Fruit fly (Drosophila melanogaster) whole organism, embryonic: ENCODE results near the gene Alp13.
A peak's percentile ranks its signal among the peaks of the same experiment; 100 is the strongest.

ENCODE experiments used
- Adf1 ChIP-seq: fragments of 200-800 bp; sonication (Bioruptor generic); IDR thresholded peaks from 2 replicates; pipeline ENCODE4 v1.3.6; 2022; ENCODE audit warnings: missing biosample characterization, missing genetic modification characterization
- Atf6 ChIP-seq: fragments of 200-800 bp; sonication (Bioruptor generic); IDR thresholded peaks from 2 replicates; pipeline ENCODE4 v1.3.6; 2022; ENCODE audit warnings: missing biosample characterization, missing genetic modification characterization
- Bgb ChIP-seq: fragments of 200-800 bp; sonication (Bioruptor generic); IDR thresholded peaks from 2 replicates; pipeline ENCODE4 v1.3.6; 2022; ENCODE audit warnings: missing biosample characterization, missing genetic modification characterization; ENCODE audit not compliant: partially characterized antibody
- CG12769 ChIP-seq: fragments of 200-800 bp; sonication (Bioruptor generic); optimal IDR thresholded peaks from 2 replicates; lab custom pipeline; 2019; ENCODE audit warnings: missing biosample characterization, mild to moderate bottlenecking, missing genetic modification characterization, moderate library complexity
- CG15514 ChIP-seq: fragments of 200-800 bp; sonication (Bioruptor generic); optimal IDR thresholded peaks from 3 replicates; lab custom pipeline; 2017; ENCODE audit warnings: missing biosample characterization, missing genetic modification characterization, mild to moderate bottlenecking, moderate library complexity, missing genetic modification reagents
- CG1647 ChIP-seq: fragments of 200-800 bp; sonication (Bioruptor generic); optimal IDR thresholded peaks from 3 replicates; lab custom pipeline; 2016; ENCODE audit warnings: missing biosample characterization, missing genetic modification characterization
- CG17328 ChIP-seq: fragments of 200-800 bp; sonication (Bioruptor generic); IDR thresholded peaks from 2 replicates; pipeline ENCODE4 v1.3.6; 2022; ENCODE audit warnings: missing biosample characterization, missing genetic modification characterization
- CG17359 ChIP-seq: fragments of 200-800 bp; sonication (Bioruptor generic); optimal IDR thresholded peaks from 3 replicates; lab custom pipeline; 2018; ENCODE audit warnings: missing biosample characterization, mild to moderate bottlenecking, missing genetic modification characterization, moderate library complexity
- CG17361 ChIP-seq: fragments of 200-800 bp; sonication (Bioruptor generic); IDR thresholded peaks from 3 replicates; pipeline ENCODE4 v1.3.6; 2022; ENCODE audit warnings: missing biosample characterization, missing genetic modification characterization
- CG17912 ChIP-seq: fragments of 200-800 bp; sonication (Bioruptor generic); optimal IDR thresholded peaks from 2 replicates; lab custom pipeline; 2018; ENCODE audit warnings: missing biosample characterization, mild to moderate bottlenecking, missing genetic modification characterization
- CG18619 ChIP-seq: fragments of 200-800 bp; sonication (Bioruptor generic); optimal IDR thresholded peaks from 3 replicates; lab custom pipeline; 2017; ENCODE audit warnings: missing biosample characterization, mild to moderate bottlenecking, missing genetic modification characterization
- CG32772 ChIP-seq: fragments of 200-800 bp; sonication (Bioruptor generic); IDR thresholded peaks from 2 replicates; pipeline ENCODE4 v1.3.6; 2022; ENCODE audit warnings: missing biosample characterization, missing genetic modification characterization
- CG6254 ChIP-seq: fragments of 200-800 bp; sonication (Bioruptor generic); optimal IDR thresholded peaks from 3 replicates; lab custom pipeline; 2017; ENCODE audit warnings: mild to moderate bottlenecking, missing biosample characterization, missing genetic modification reagents, missing genetic modification characterization
- CG6765 ChIP-seq: fragments of 200-800 bp; sonication (Bioruptor generic); optimal IDR thresholded peaks from 3 replicates; lab custom pipeline; 2017; ENCODE audit warnings: missing biosample characterization, mild to moderate bottlenecking, missing genetic modification characterization
- CG7357 ChIP-seq: fragments of 200-800 bp; sonication (Bioruptor generic); IDR thresholded peaks from 3 replicates; pipeline ENCODE4 v1.3.6; 2022; ENCODE audit warnings: missing biosample characterization, missing genetic modification characterization
- CG8281 ChIP-seq: fragments of 200-800 bp; sonication (Bioruptor generic); optimal IDR thresholded peaks from 2 replicates; lab custom pipeline; 2018; ENCODE audit warnings: missing biosample characterization, mild to moderate bottlenecking, missing genetic modification characterization, moderate library complexity
- CG8924 ChIP-seq: fragments of 200-800 bp; optimal IDR thresholded peaks from 3 replicates; lab custom pipeline; 2019; ENCODE audit warnings: missing biosample characterization, mild to moderate bottlenecking, missing genetic modification characterization, moderate library complexity
- CG9817 ChIP-seq: fragments of 200-800 bp; sonication (Bioruptor generic); optimal IDR thresholded peaks from 2 replicates; lab custom pipeline; 2018; ENCODE audit warnings: missing biosample characterization, mild to moderate bottlenecking, missing genetic modification characterization, moderate library complexity
- CHES-1-like ChIP-seq: fragments of 200-800 bp; sonication (Bioruptor generic); optimal IDR thresholded peaks from 2 replicates; lab custom pipeline; 2016; ENCODE audit warnings: missing biosample characterization, missing genetic modification characterization
- Dfd ChIP-seq, 2 experiments: fragments of >200 bp; optimal IDR thresholded peaks; 2 replicates each; lab custom pipeline; 2017; ENCODE audit warnings: missing biosample characterization in 2 of 2, missing genetic modification characterization in 2 of 2
- GATAe ChIP-seq: fragments of 200-800 bp; sonication (Bioruptor generic); conservative IDR thresholded peaks from 2 replicates; pipeline ENCODE4 v1.3.6; 2022; ENCODE audit warnings: missing biosample characterization, missing genetic modification characterization
- Gug ChIP-seq: fragments of 200-800 bp; sonication (Bioruptor generic); IDR thresholded peaks from 4 replicates; pipeline ENCODE4 v1.3.6; 2022; ENCODE audit warnings: missing biosample characterization, missing genetic modification characterization
- HmgZ ChIP-seq: fragments of 200-800 bp; sonication (Bioruptor generic); optimal IDR thresholded peaks from 2 replicates; lab custom pipeline; 2018; ENCODE audit warnings: missing biosample characterization, mild to moderate bottlenecking, missing genetic modification characterization
- MBD-R2 ChIP-seq: fragments of 200-800 bp; sonication (Bioruptor generic); IDR thresholded peaks from 2 replicates; pipeline ENCODE4 v1.3.6; 2022; ENCODE audit warnings: missing biosample characterization, missing genetic modification characterization
- Mad ChIP-seq: fragments of 200-800 bp; sonication (Bioruptor generic); optimal IDR thresholded peaks from 2 replicates; lab custom pipeline; 2016; ENCODE audit warnings: missing biosample characterization, missing genetic modification characterization
- Max ChIP-seq: fragments of 200-800 bp; sonication (Bioruptor generic); optimal IDR thresholded peaks from 2 replicates; lab custom pipeline; 2016; ENCODE audit warnings: missing biosample characterization, mild to moderate bottlenecking, missing genetic modification characterization
- Nf-YA ChIP-seq: fragments of 200-800 bp; sonication (Bioruptor generic); IDR thresholded peaks from 2 replicates; pipeline ENCODE4 v1.3.6; 2022; ENCODE audit warnings: missing biosample characterization, missing genetic modification characterization
- Vsx1 ChIP-seq: fragments of 200-800 bp; sonication (Bioruptor generic); optimal IDR thresholded peaks from 2 replicates; lab custom pipeline; 2017; ENCODE audit warnings: missing biosample characterization, mild to moderate bottlenecking, missing genetic modification characterization, missing genetic modification reagents
- ac ChIP-seq: fragments of 200-800 bp; sonication (Bioruptor generic); optimal IDR thresholded peaks from 3 replicates; lab custom pipeline; 2017; ENCODE audit warnings: missing biosample characterization, mild to moderate bottlenecking, missing genetic modification characterization
- bigmax ChIP-seq: fragments of 200-800 bp; sonication (Bioruptor generic); optimal IDR thresholded peaks from 2 replicates; lab custom pipeline; 2018; ENCODE audit warnings: missing biosample characterization, mild to moderate bottlenecking, missing genetic modification characterization
- bowl ChIP-seq: fragments of 200-800 bp; sonication (Bioruptor generic); IDR thresholded peaks from 2 replicates; pipeline ENCODE4 v1.3.6; 2022; ENCODE audit warnings: missing biosample characterization, missing genetic modification characterization
- br ChIP-seq: fragments of >200 bp; optimal IDR thresholded peaks from 2 replicates; lab custom pipeline; 2017
- bsh ChIP-seq, 2 experiments: fragments of 200-800 bp; sonication (Bioruptor generic); optimal IDR thresholded peaks; 2 replicates each; lab custom pipeline; 2017 to 2018; ENCODE audit warnings: mild to moderate bottlenecking in 2 of 2, missing biosample characterization in 2 of 2, missing genetic modification characterization in 2 of 2, moderate library complexity in 1 of 2
- caup ChIP-seq: fragments of 200-800 bp; sonication (Bioruptor generic); optimal IDR thresholded peaks from 3 replicates; lab custom pipeline; 2017; ENCODE audit warnings: missing biosample characterization, mild to moderate bottlenecking, missing genetic modification characterization, moderate library complexity; ENCODE audit not compliant: severe bottlenecking
- croc ChIP-seq: fragments of 200-800 bp; sonication (Bioruptor generic); conservative IDR thresholded peaks from 3 replicates; pipeline ENCODE4 v1.3.6; 2022; ENCODE audit warnings: missing biosample characterization, missing genetic modification characterization
- cwo ChIP-seq: fragments of 200-800 bp; sonication (Bioruptor generic); optimal IDR thresholded peaks from 3 replicates; lab custom pipeline; 2017; ENCODE audit warnings: missing biosample characterization, missing genetic modification characterization, mild to moderate bottlenecking, moderate library complexity, missing genetic modification reagents
- exex ChIP-seq: fragments of 200-800 bp; sonication (Bioruptor generic); optimal IDR thresholded peaks from 4 replicates; lab custom pipeline; 2018; ENCODE audit warnings: missing biosample characterization, mild to moderate bottlenecking, missing genetic modification characterization, moderate library complexity
- hb ChIP-seq: fragments of 200-800 bp; sonication (Bioruptor generic); IDR thresholded peaks from 3 replicates; pipeline ENCODE4 v1.3.6; 2022; ENCODE audit warnings: missing biosample characterization, missing genetic modification characterization; ENCODE audit not compliant: partially characterized antibody
- maf-S ChIP-seq: fragments of 200-800 bp; sonication (Bioruptor generic); optimal IDR thresholded peaks from 2 replicates; lab custom pipeline; 2016; ENCODE audit warnings: missing biosample characterization, missing genetic modification characterization
- mam ChIP-seq: fragments of 200-800 bp; sonication (Bioruptor generic); optimal IDR thresholded peaks from 3 replicates; lab custom pipeline; 2016; ENCODE audit warnings: missing biosample characterization, missing genetic modification characterization
- mirr ChIP-seq: fragments of 200-800 bp; sonication (Bioruptor generic); optimal IDR thresholded peaks from 3 replicates; lab custom pipeline; 2018; ENCODE audit warnings: missing biosample characterization, mild to moderate bottlenecking, missing genetic modification characterization
- nom ChIP-seq: fragments of 200-800 bp; sonication (Bioruptor generic); optimal IDR thresholded peaks from 2 replicates; lab custom pipeline; 2017; ENCODE audit warnings: missing biosample characterization, missing genetic modification characterization, mild to moderate bottlenecking, moderate library complexity, missing genetic modification reagents
- pan ChIP-seq, 4 experiments: fragments of >200 bp in 3 of 4; fragments of 200-800 bp in 1 of 4; sonication (Bioruptor generic) in 1 of 4; optimal IDR thresholded peaks in 3 of 4; IDR thresholded peaks in 1 of 4; 2 replicates each; pipeline versions ENCODE4 v1.3.6 to Lab custom; 2017 to 2022; ENCODE audit warnings: missing biosample characterization in 2 of 4, missing genetic modification characterization in 2 of 4, mixed read lengths in 1 of 4
- pb ChIP-seq: fragments of 200-800 bp; sonication (Bioruptor generic); optimal IDR thresholded peaks from 3 replicates; lab custom pipeline; 2016; ENCODE audit warnings: missing biosample characterization, missing genetic modification characterization
- row ChIP-seq: fragments of 200-800 bp; sonication (Bioruptor generic); IDR thresholded peaks from 3 replicates; pipeline ENCODE4 v1.3.6; 2022; ENCODE audit warnings: missing biosample characterization, missing genetic modification characterization
- salm ChIP-seq: fragments of 200-800 bp; sonication (Bioruptor generic); optimal IDR thresholded peaks from 2 replicates; lab custom pipeline; 2018; ENCODE audit warnings: missing biosample characterization, mild to moderate bottlenecking, missing genetic modification characterization
- schlank ChIP-seq: fragments of 200-800 bp; sonication (Bioruptor generic); optimal IDR thresholded peaks from 2 replicates; lab custom pipeline; 2018; ENCODE audit warnings: missing biosample characterization, mild to moderate bottlenecking, missing genetic modification characterization
- slou ChIP-seq: fragments of 200-800 bp; sonication (Bioruptor generic); optimal IDR thresholded peaks from 3 replicates; lab custom pipeline; 2016; ENCODE audit warnings: missing biosample characterization, missing genetic modification characterization
- sqz ChIP-seq: fragments of 200-800 bp; sonication (Bioruptor generic); optimal IDR thresholded peaks from 3 replicates; lab custom pipeline; 2018; ENCODE audit warnings: missing biosample characterization, mild to moderate bottlenecking, missing genetic modification characterization
- stc ChIP-seq: fragments of 200-800 bp; sonication (Bioruptor generic); IDR thresholded peaks from 2 replicates; pipeline ENCODE4 v1.3.6; 2022; ENCODE audit warnings: missing biosample characterization, missing genetic modification characterization

Gene Alp13

DNA sequence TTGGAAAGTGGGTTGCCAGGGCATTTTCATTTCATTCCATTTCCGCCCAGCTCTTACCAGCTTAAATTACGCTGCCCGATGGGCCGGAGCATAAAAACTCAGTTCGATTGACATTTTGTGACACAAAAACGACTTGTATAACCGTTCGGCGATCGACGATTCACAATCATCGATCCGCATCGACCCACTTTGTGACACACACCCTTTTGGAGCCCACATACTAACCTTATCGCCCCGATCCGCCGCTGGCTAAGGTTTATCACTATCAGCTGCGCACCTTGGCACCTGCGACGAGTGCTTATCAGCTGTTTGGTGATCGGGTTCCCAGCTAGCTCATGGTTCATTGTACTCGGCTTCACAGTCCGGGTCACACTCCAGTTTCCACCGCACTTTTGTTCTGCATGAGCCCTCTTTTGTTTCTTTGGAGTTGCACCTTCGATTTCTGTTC lies 24.3 kb upstream of the Alp13 start (continued):
- TF ChIP-seq bowl (GFP tag; lab: Robert Waterston, UW) (no peak), Adf1 (GFP tag; lab: Robert Waterston, UW) (no peak; the same call in 1 of the 2 replicates), Vsx1 (GFP tag; lab: Kevin White, UChicago) (no peak), Bgb (GFP tag; lab: Robert Waterston, UW) (no peak; the same call in 1 of the 2 replicates), CG6254 (GFP tag; lab: Kevin White, UChicago) (no peak), Atf6 (GFP tag; lab: Robert Waterston, UW) (no peak), CG15514 (GFP tag; lab: Kevin White, UChicago) (peak; percentile 20), GATAe (GFP tag; lab: Robert Waterston, UW) (peak; percentile 77), CG8924 (no peak), CG17328 (GFP tag; lab: Robert Waterston, UW) (no peak), CG17361 (GFP tag; lab: Robert Waterston, UW) (no peak), CG7357 (GFP tag; lab: Robert Waterston, UW) (no peak), salm (tag; lab: Kevin White, UChicago) (no peak), HmgZ (peak; percentile 60), bsh (GFP tag; optimal IDR thresholded peaks at IDR 0.05; lab: Kevin White, UChicago) (no peak), bigmax (no peak), hb (no peak), sqz (GFP tag; lab: Kevin White, UChicago) (no peak), cwo (GFP tag; lab: Kevin White, UChicago) (peak; percentile 74), CG1647 (GFP tag; lab: Kevin White, UChicago) (no peak), MBD-R2 (peak; percentile 17; the same call in 1 of the 2 replicates), maf-S (GFP tag; lab: Kevin White, UChicago) (no peak), CG32772 (GFP tag; lab: Robert Waterston, UW) (no peak), CG17359 (tag; lab: Kevin White, UChicago) (no peak), Nf-YA (GFP tag; lab: Robert Waterston, UW) (0 out of 2 replicates have a peak, but pooled peaks have one; percentile 20), CG8281 (tag; lab: Kevin White, UChicago) (no peak), row (GFP tag; lab: Robert Waterston, UW) (peak; percentile 23; the same call in 1 of the 3 replicates), br (lab: Kevin White, UChicago) (no peak), schlank (tag; lab: Kevin White, UChicago) (peak; percentile 22), CG6765 (GFP tag; lab: Kevin White, UChicago) (no peak), CG18619 (GFP tag; lab: Kevin White, UChicago) (no peak), pb (no peak), nom (GFP tag; lab: Kevin White, UChicago) (no peak), ac (GFP tag; lab: Kevin White, UChicago) (no peak), CG12769 (tag; lab: Kevin White, UChicago) (peak; percentile 27), slou (GFP tag; lab: Kevin White, UChicago) (no peak), pan (optimal IDR thresholded peaks at IDR 0.05; lab: Kevin White, UChicago) (no peak), pan (GFP tag; optimal IDR thresholded peaks at IDR 0.05 in 1 of 2, IDR thresholded peaks at IDR 0.05 in 1 of 2) (peak in 1 of 2 experiments; percentile 16), CG9817 (tag; lab: Kevin White, UChicago) (no peak), exex (tag; lab: Kevin White, UChicago) (peak; percentile 86), croc (no peak), Mad (GFP tag; lab: Kevin White, UChicago) (no peak), Max (no peak), Dfd (GFP tag; optimal IDR thresholded peaks at IDR 0.05; lab: Kevin White, UChicago) (no peak), mirr (GFP tag; lab: Kevin White, UChicago) (peak; percentile 82), Gug (GFP tag; lab: Robert Waterston, UW) (no peak), stc (GFP tag; lab: Robert Waterston, UW) (no peak), caup (GFP tag; lab: Kevin White, UChicago) (peak; percentile 10), CG17912 (GFP tag; lab: Kevin White, UChicago) (no peak), mam (GFP tag; lab: Kevin White, UChicago) (no peak), CHES-1-like (GFP tag; lab: Kevin White, UChicago) (no peak)
